Worm (Caenorhabditis elegans) whole organism, late embryonic: ENCODE measurements around the gene clec-125.

Experiments
- K02D7.2 ChIP-seq: sonication (generic microtip); optimal IDR thresholded peaks from 2 replicates; lab custom pipeline; 2017; ENCODE audit warnings: mild to moderate bottlenecking, missing genetic modification characterization, missing compliant biosample characterization
- K09A11.1 ChIP-seq: sonication (generic microtip); optimal IDR thresholded peaks from 2 replicates; lab custom pipeline; 2017; ENCODE audit warnings: antibody characterized with exemption, mild to moderate bottlenecking, missing genetic modification characterization, missing compliant biosample characterization; ENCODE audit not compliant: insufficient read depth
- T23F11.4 ChIP-seq: fragments of 200-800 bp; sonication (Bioruptor generic); optimal IDR thresholded peaks from 2 replicates; lab custom pipeline; 2018; ENCODE audit warnings: mild to moderate bottlenecking, missing genetic modification characterization, missing compliant biosample characterization
- ceh-14 ChIP-seq: sonication (generic microtip); optimal IDR thresholded peaks from 2 replicates; lab custom pipeline; 2016; ENCODE audit warnings: missing genotype, missing genetic modification characterization, missing compliant biosample characterization
- ceh-18 ChIP-seq: sonication (generic microtip); optimal IDR thresholded peaks from 2 replicates; lab custom pipeline; 2016; ENCODE audit warnings: missing genetic modification characterization, missing compliant biosample characterization
- ceh-19 ChIP-seq: fragments of 200-800 bp; sonication (Bioruptor generic); optimal IDR thresholded peaks from 2 replicates; lab custom pipeline; 2018; ENCODE audit warnings: mild to moderate bottlenecking, missing genetic modification characterization, missing compliant biosample characterization
- ceh-22 ChIP-seq: sonication (generic microtip); optimal IDR thresholded peaks from 2 replicates; lab custom pipeline; 2017; ENCODE audit warnings: missing biosample characterization, missing genetic modification characterization
- ceh-24 ChIP-seq: sonication (generic microtip); optimal IDR thresholded peaks from 2 replicates; lab custom pipeline; 2016; ENCODE audit warnings: mild to moderate bottlenecking, missing genetic modification characterization, missing compliant biosample characterization
- ceh-30 ChIP-seq: fragments of 150-350 bp; optimal IDR thresholded peaks from 2 replicates; lab custom pipeline; 2014; ENCODE audit warnings: missing biosample characterization, missing genetic modification characterization
- ceh-31 ChIP-seq: sonication (generic microtip); optimal IDR thresholded peaks from 2 replicates; lab custom pipeline; 2016; ENCODE audit warnings: missing genetic modification characterization, missing compliant biosample characterization
- ceh-34 ChIP-seq: sonication (generic microtip); optimal IDR thresholded peaks from 2 replicates; lab custom pipeline; 2016; ENCODE audit warnings: mild to moderate bottlenecking, missing genetic modification characterization, missing compliant biosample characterization
- ceh-45 ChIP-seq: fragments of 200-800 bp; sonication (Bioruptor generic); IDR thresholded peaks from 2 replicates; pipeline ENCODE4 v1.3.6; 2022; ENCODE audit warnings: missing genetic modification reagents, missing genetic modification characterization, missing compliant biosample characterization
- ceh-6 ChIP-seq: fragments of 200-800 bp; sonication (Bioruptor generic); optimal IDR thresholded peaks from 2 replicates; lab custom pipeline; 2018; ENCODE audit warnings: mild to moderate bottlenecking, missing genetic modification characterization, missing compliant biosample characterization
- ceh-9 ChIP-seq: sonication (generic microtip); optimal IDR thresholded peaks from 2 replicates; lab custom pipeline; 2016; ENCODE audit warnings: mild to moderate bottlenecking, missing genetic modification characterization, inconsistent platforms, missing compliant biosample characterization
- dmd-4 ChIP-seq: sonication (generic microtip); optimal IDR thresholded peaks from 2 replicates; lab custom pipeline; 2016; ENCODE audit warnings: borderline replicate concordance, missing genetic modification characterization, missing compliant biosample characterization
- dve-1 ChIP-seq: sonication (generic microtip); optimal IDR thresholded peaks from 2 replicates; lab custom pipeline; 2017; ENCODE audit warnings: antibody characterized with exemption, mild to moderate bottlenecking, missing genetic modification characterization, missing compliant biosample characterization
- ets-4 ChIP-seq: sonication (generic microtip); optimal IDR thresholded peaks from 2 replicates; lab custom pipeline; 2016; ENCODE audit warnings: missing genetic modification characterization, missing compliant biosample characterization
- eyg-1 ChIP-seq: sonication (generic microtip); optimal IDR thresholded peaks from 2 replicates; lab custom pipeline; 2016; ENCODE audit warnings: missing genotype, missing genetic modification characterization, missing compliant biosample characterization
- fax-1 ChIP-seq: sonication (generic microtip); optimal IDR thresholded peaks from 2 replicates; lab custom pipeline; 2016; ENCODE audit warnings: missing genotype, missing genetic modification characterization, missing compliant biosample characterization
- fkh-6 ChIP-seq: sonication (generic microtip); optimal IDR thresholded peaks from 2 replicates; lab custom pipeline; 2016; ENCODE audit warnings: missing genetic modification characterization, missing compliant biosample characterization
- hlh-30 ChIP-seq: sonication (generic microtip); optimal IDR thresholded peaks from 2 replicates; lab custom pipeline; 2017; ENCODE audit warnings: antibody characterized with exemption, missing genetic modification characterization, missing compliant biosample characterization; ENCODE audit not compliant: insufficient read depth
- hlh-6 ChIP-seq: sonication (generic microtip); optimal IDR thresholded peaks from 2 replicates; lab custom pipeline; 2016; ENCODE audit warnings: missing genotype, missing genetic modification characterization, missing compliant biosample characterization
- lin-11 ChIP-seq: fragments of 200-800 bp; sonication (Bioruptor generic); optimal IDR thresholded peaks from 2 replicates; lab custom pipeline; 2018; ENCODE audit warnings: mild to moderate bottlenecking, missing genetic modification characterization, missing compliant biosample characterization
- nhr-11 ChIP-seq: fragments of 150-350 bp; optimal IDR thresholded peaks from 2 replicates; lab custom pipeline; 2014; ENCODE audit warnings: missing biosample characterization, missing genetic modification characterization
- nhr-232 ChIP-seq: sonication (generic microtip); optimal IDR thresholded peaks from 2 replicates; lab custom pipeline; 2016; ENCODE audit warnings: missing genetic modification characterization, missing compliant biosample characterization
- npax-4 ChIP-seq: sonication (generic microtip); optimal IDR thresholded peaks from 2 replicates; lab custom pipeline; 2016; ENCODE audit warnings: missing genetic modification characterization, missing compliant biosample characterization
- pat-9 ChIP-seq: fragments of 200-800 bp; sonication (Bioruptor generic); optimal IDR thresholded peaks from 2 replicates; lab custom pipeline; 2018; ENCODE audit warnings: mild to moderate bottlenecking, missing genetic modification characterization, moderate library complexity, missing compliant biosample characterization
- pha-2 ChIP-seq: sonication (generic microtip); optimal IDR thresholded peaks from 2 replicates; lab custom pipeline; 2017; ENCODE audit warnings: mild to moderate bottlenecking, missing genetic modification characterization, missing compliant biosample characterization
- pqm-1 ChIP-seq: sonication (generic microtip); optimal IDR thresholded peaks from 2 replicates; lab custom pipeline; 2016; ENCODE audit warnings: missing genetic modification characterization, missing compliant biosample characterization
- sdc-2 ChIP-seq: sonication (generic microtip); optimal IDR thresholded peaks from 2 replicates; lab custom pipeline; 2016; ENCODE audit warnings: missing genotype, missing genetic modification characterization, missing compliant biosample characterization
- sox-2 ChIP-seq: fragments of 200-800 bp; sonication (Bioruptor generic); IDR thresholded peaks from 2 replicates; pipeline ENCODE4 v1.3.6; 2022; ENCODE audit warnings: missing genetic modification reagents, missing genetic modification characterization, missing compliant biosample characterization
- sox-4 ChIP-seq: sonication (generic microtip); optimal IDR thresholded peaks from 2 replicates; lab custom pipeline; 2017; ENCODE audit warnings: mild to moderate bottlenecking, missing genetic modification characterization, inconsistent platforms, missing compliant biosample characterization
- syd-9 ChIP-seq: sonication (generic microtip); optimal IDR thresholded peaks from 2 replicates; lab custom pipeline; 2016; ENCODE audit warnings: mild to moderate bottlenecking, missing genetic modification characterization, moderate library complexity, missing compliant biosample characterization
- tbx-2 ChIP-seq: sonication (generic microtip); optimal IDR thresholded peaks from 2 replicates; lab custom pipeline; 2016; ENCODE audit warnings: missing genetic modification characterization, missing compliant biosample characterization
- ttx-3 ChIP-seq: sonication (generic microtip); optimal IDR thresholded peaks from 2 replicates; lab custom pipeline; 2016; ENCODE audit warnings: missing genetic modification reagents, missing genetic modification characterization, missing compliant biosample characterization
- unc-3 ChIP-seq, 2 experiments: fragments of 200-800 bp in 1 of 2; sonication (Bioruptor generic) in 1 of 2; sonication (generic microtip) in 1 of 2; conservative IDR thresholded peaks in 1 of 2; optimal IDR thresholded peaks in 1 of 2; 2 replicates each; pipeline versions ENCODE4 v1.3.6 to Lab custom; 2016 to 2022; ENCODE audit warnings: missing compliant biosample characterization in 2 of 2, missing genetic modification characterization in 2 of 2, missing genetic modification reagents in 1 of 2
- ztf-16 ChIP-seq: sonication (generic microtip); optimal IDR thresholded peaks from 2 replicates; lab custom pipeline; 2017; ENCODE audit warnings: missing genetic modification characterization, missing compliant biosample characterization

Gene clec-125

ce11 chrII:3515384-3516053 lies at the start of gene clec-125, which contains the start of gene Y49F6B.14:
Gene clec-125 (plus strand): TSS chrII:3516003.
Gene Y49F6B.14 (minus strand): TSS chrII:3515484.
- TF ChIP-seq ceh-18 (no peak), dve-1 (tag; lab: Kevin White, UChicago) (no peak), sox-4 (tag; lab: Kevin White, UChicago) (no peak), eyg-1 (tag; lab: Kevin White, UChicago) (no peak), npax-4 (tag; lab: Kevin White, UChicago) (no peak), ceh-30 (no peak), fkh-6 (tag; lab: Kevin White, UChicago) (no peak), K09A11.1 (no peak), ceh-22 (no peak), sox-2 (GFP tag; lab: Robert Waterston, UW) (no peak), pha-2 (no peak), lin-11 (tag; lab: Kevin White, UChicago) (no peak), pat-9 (tag; lab: Kevin White, UChicago) (no peak), syd-9 (no peak), hlh-30 (no peak)

DNA sequence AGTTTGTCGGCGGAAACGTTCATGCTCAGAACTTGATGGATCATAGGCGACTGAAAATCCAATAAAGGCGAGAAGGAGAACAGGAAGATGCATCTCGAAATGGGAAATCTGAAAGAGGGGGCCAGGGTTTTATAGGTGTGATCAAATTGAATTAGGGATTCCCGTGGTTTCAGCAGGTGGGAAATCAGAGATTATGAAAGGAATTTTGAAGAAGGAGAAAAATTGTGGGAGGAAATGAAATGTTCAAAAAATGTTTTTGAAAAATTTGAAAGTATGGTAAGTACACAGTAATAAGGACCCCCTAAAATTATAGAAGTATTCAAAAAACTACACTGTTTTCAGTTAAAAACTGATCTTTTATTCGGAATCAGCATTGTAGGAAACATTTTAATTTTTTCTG lies 45.3 kb upstream of the clec-125 start, which contains the start of gene Y49F6B.20:
Gene Y49F6B.20 (minus strand): TSS at position 101 of the 400 bp plus-strand sequence.
- TF ChIP-seq lin-11 (tag; lab: Kevin White, UChicago) (no peak), ceh-45 (GFP tag; lab: Robert Waterston, UW) (no peak), K02D7.2 (tag; lab: Kevin White, UChicago) (no peak), T23F11.4 (GFP tag; lab: Kevin White, UChicago) (no peak), ceh-19 (GFP tag; lab: Kevin White, UChicago) (no peak), pha-2 (no peak), ztf-16 (no peak), nhr-232 (no peak), ceh-22 (no peak), ceh-31 (tag; lab: Kevin White, UChicago) (no peak), ceh-24 (tag; lab: Kevin White, UChicago) (no peak), dmd-4 (tag; lab: Kevin White, UChicago) (no peak)

DNA sequence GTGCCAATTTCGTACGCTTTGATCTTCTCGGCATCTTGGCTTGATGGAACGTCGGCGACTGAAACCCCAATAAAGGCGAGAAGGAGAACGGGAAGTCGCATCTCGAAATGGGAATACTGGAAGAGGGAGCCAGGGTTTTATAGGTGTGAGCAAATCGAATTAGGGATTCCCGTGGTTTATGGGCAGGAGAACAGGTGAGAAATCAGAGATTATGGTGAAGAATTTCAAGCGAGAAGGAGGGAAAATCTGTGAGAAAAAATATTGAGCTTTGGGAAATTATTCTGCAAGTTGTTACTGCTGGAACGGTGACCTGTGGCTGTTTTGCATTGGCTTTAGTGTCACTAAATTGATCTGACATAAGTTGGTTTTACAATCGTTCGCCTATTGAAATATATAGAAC lies 44.2 kb upstream of the clec-125 start, which contains the start of gene Y49F6B.13:
Gene Y49F6B.13 (minus strand): TSS at position 101 of the 400 bp plus-strand sequence.
- TF ChIP-seq hlh-6 (tag; lab: Kevin White, UChicago) (no peak), ceh-9 (tag; lab: Kevin White, UChicago) (no peak), ztf-16 (no peak), ttx-3 (tag; lab: Kevin White, UChicago) (no peak), pqm-1 (tag; lab: Kevin White, UChicago) (no peak), ceh-6 (GFP tag; lab: Kevin White, UChicago) (no peak), fax-1 (tag; lab: Kevin White, UChicago) (no peak), pat-9 (tag; lab: Kevin White, UChicago) (no peak), ceh-31 (tag; lab: Kevin White, UChicago) (no peak), ceh-34 (tag; lab: Kevin White, UChicago) (no peak), ets-4 (tag; lab: Kevin White, UChicago) (no peak), ceh-14 (tag; lab: Kevin White, UChicago) (no peak), ceh-22 (no peak)

ce11 chrII:3472316-3472715 lies 43.5 kb upstream of the clec-125 start, which contains the start of gene Y49F6B.12:
Gene Y49F6B.12 (minus strand): TSS chrII:3472416.
- TF ChIP-seq pha-2 (no peak), nhr-232 (no peak), nhr-11 (no peak), ceh-45 (GFP tag; lab: Robert Waterston, UW) (no peak), fax-1 (tag; lab: Kevin White, UChicago) (no peak), T23F11.4 (GFP tag; lab: Kevin White, UChicago) (no peak), sdc-2 (tag; lab: Kevin White, UChicago) (no peak), ceh-6 (GFP tag; lab: Kevin White, UChicago) (no peak), tbx-2 (tag; lab: Kevin White, UChicago) (no peak), unc-3 (GFP tag; conservative IDR thresholded peaks at IDR 0.05; lab: Robert Waterston, UW) (no peak), unc-3 (tag; optimal IDR thresholded peaks at IDR 0.05; lab: Kevin White, UChicago) (no peak), sox-4 (tag; lab: Kevin White, UChicago) (no peak)
